Fruit fly (Drosophila melanogaster): ENCODE results near the gene Lim3.

Lim3 gene

dm6 chr2L:19112200-19112599, 4.0 kb upstream of the Lim3 start:
- TF ChIP-seq CG17801 (GFP tag; optimal IDR thresholded peaks at IDR 0.05; ENCODE audit: partially characterized antibody): no peak

- TF ChIP-seq CG17801 (GFP tag; optimal IDR thresholded peaks at IDR 0.05; ENCODE audit: partially characterized antibody): no peak
Observed at dm6 chr2L:19111729-19112128, 3.5 kb upstream of the Lim3 start.

dm6 chr2L:19111137-19111536, 2.9 kb upstream of the Lim3 start:
- no peak for TF ChIP-seq CG17801 (GFP tag; optimal IDR thresholded peaks at IDR 0.05; ENCODE audit: partially characterized antibody)

- no peak for TF ChIP-seq CG17801 (GFP tag; optimal IDR thresholded peaks at IDR 0.05; ENCODE audit: partially characterized antibody)
Observed at dm6 chr2L:19109625-19110204, 1.5 kb upstream of the Lim3 start, which contains the start of gene amd. Gene amd, plus strand, starts transcription at chr2L:19110154.

- no peak for TF ChIP-seq CG17801 (GFP tag; optimal IDR thresholded peaks at IDR 0.05; ENCODE audit: partially characterized antibody)
Observed at dm6 chr2L:19106235-19106634, 2.0 kb downstream of the Lim3 start.

- TF ChIP-seq CG17801 (GFP tag; optimal IDR thresholded peaks at IDR 0.05; ENCODE audit: partially characterized antibody): no peak
Observed at dm6 chr2L:19104383-19104782, 3.8 kb downstream of the Lim3 start.

- no peak for TF ChIP-seq CG17801 (GFP tag; optimal IDR thresholded peaks at IDR 0.05; ENCODE audit: partially characterized antibody)
Observed at dm6 chr2L:19103176-19103921, 4.9 kb downstream of the Lim3 start.

dm6 chr2L:19101744-19102143, 6.5 kb downstream of the Lim3 start, which contains the start of the genes CG17344 and CG43731:
Gene CG17344, plus strand, starts transcription at chr2L:19102044.
Gene CG43731, plus strand, starts transcription at chr2L:19102044.
- TF ChIP-seq CG17801 (GFP tag; optimal IDR thresholded peaks at IDR 0.05; ENCODE audit: partially characterized antibody): no peak

dm6 chr2L:19098668-19099067, 9.6 kb downstream of the Lim3 start:
- TF ChIP-seq CG17801 (GFP tag; optimal IDR thresholded peaks at IDR 0.05; ENCODE audit: partially characterized antibody): no peak

dm6 chr2L:19097374-19097773, 10.9 kb downstream of the Lim3 start:
- TF ChIP-seq CG17801 (GFP tag; optimal IDR thresholded peaks at IDR 0.05; ENCODE audit: partially characterized antibody): no peak

dm6 chr2L:19096361-19096760, 11.9 kb downstream of the Lim3 start:
- no peak for TF ChIP-seq CG17801 (GFP tag; optimal IDR thresholded peaks at IDR 0.05; ENCODE audit: partially characterized antibody)

dm6 chr2L:19093868-19094267, 14.4 kb downstream of the Lim3 start:
- no peak for TF ChIP-seq CG17801 (GFP tag; optimal IDR thresholded peaks at IDR 0.05; ENCODE audit: partially characterized antibody)

- TF ChIP-seq CG17801 (GFP tag; optimal IDR thresholded peaks at IDR 0.05; ENCODE audit: partially characterized antibody): no peak
Observed at dm6 chr2L:19089385-19089784, 18.8 kb downstream of the Lim3 start.

- TF ChIP-seq CG17801 (GFP tag; optimal IDR thresholded peaks at IDR 0.05; ENCODE audit: partially characterized antibody): no peak
Observed at dm6 chr2L:19088895-19089294, 19.3 kb downstream of the Lim3 start.

- no peak for TF ChIP-seq CG17801 (GFP tag; optimal IDR thresholded peaks at IDR 0.05; ENCODE audit: partially characterized antibody)
Observed at dm6 chr2L:19083320-19083764, 24.9 kb downstream of the Lim3 start.

- TF ChIP-seq CG17801 (GFP tag; optimal IDR thresholded peaks at IDR 0.05; ENCODE audit: partially characterized antibody): no peak
Observed at dm6 chr2L:19079742-19080141, 28.5 kb downstream of the Lim3 start.

Measured in ovary, adult (tissue).